Worm (Caenorhabditis elegans): ENCODE measurements around the gene F35H8.4.

- TF ChIP-seq dao-5 (tag; optimal IDR thresholded peaks at IDR 0.05) (no peak), W03F9.2 (tag; optimal IDR thresholded peaks at IDR 0.05) (peak; percentile 71), him-1 (tag; optimal IDR thresholded peaks at IDR 0.05) (no peak)
These were observed 43.6 kb upstream of the F35H8.4 start for ce11 chrII:9603419-9603818.

All from whole organism, L4/young adult.